Fruit fly (Drosophila melanogaster): ENCODE data around the gene mira.

DNA sequence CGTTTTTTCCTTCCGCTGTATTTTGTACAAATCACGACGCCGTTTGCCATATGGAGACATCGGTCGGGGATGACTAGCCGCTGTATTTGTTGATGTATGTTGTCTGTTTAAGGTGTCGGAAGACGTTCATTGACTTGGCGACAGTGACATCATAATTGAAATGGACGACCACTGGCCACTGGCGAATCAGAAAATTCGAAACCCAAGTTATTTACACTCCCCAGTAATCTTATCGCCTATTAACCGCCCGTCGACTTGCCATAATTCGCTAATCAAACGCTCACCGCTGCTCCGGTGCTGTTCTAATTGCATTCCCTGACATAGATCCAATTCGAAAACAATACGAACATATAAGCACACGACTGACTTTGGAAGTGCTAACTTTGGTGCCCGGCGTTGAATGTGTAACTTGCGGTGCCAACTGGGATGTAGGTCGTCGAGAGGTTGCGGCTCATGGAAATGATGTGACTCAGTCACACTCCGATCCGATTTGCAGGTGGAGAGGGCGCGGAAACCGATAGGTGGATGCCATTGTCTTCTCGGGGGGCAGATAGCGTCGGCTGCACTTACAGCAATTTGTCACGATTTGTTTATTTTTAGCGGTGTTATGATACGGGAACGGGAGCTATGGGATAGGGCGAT lies 25.3 kb downstream of the mira start:
- TF ChIP-seq pad (GFP tag; optimal IDR thresholded peaks at IDR 0.05) = no peak
- TF ChIP-seq CG33017 (tag; optimal IDR thresholded peaks at IDR 0.05) = no peak
- TF ChIP-seq Mnt (GFP tag; optimal IDR thresholded peaks at IDR 0.05) = no peak
- no peak for TF ChIP-seq CG7101 (tag; optimal IDR thresholded peaks at IDR 0.05)
- TF ChIP-seq CG11617 (GFP tag; optimal IDR thresholded peaks at IDR 0.05) = no peak
- TF ChIP-seq CG5204 (GFP tag; optimal IDR thresholded peaks at IDR 0.05) = no peak
- TF ChIP-seq kay (GFP tag; ENCODE audit: borderline replicate concordance) = no peak
- TF ChIP-seq bab1 (GFP tag; optimal IDR thresholded peaks at IDR 0.05) = no peak
- no peak for TF ChIP-seq tj (GFP tag; optimal IDR thresholded peaks at IDR 0.05)
- TF ChIP-seq ovo (GFP tag; optimal IDR thresholded peaks at IDR 0.05) = no peak
- TF ChIP-seq cnc (optimal IDR thresholded peaks at IDR 0.05) = no peak
- TF ChIP-seq Clk (GFP tag; optimal IDR thresholded peaks at IDR 0.05) = no peak
- no peak for TF ChIP-seq cic (GFP tag; optimal IDR thresholded peaks at IDR 0.05)
